Fruit fly (Drosophila melanogaster): ENCODE results near the gene CG18404.

DNA sequence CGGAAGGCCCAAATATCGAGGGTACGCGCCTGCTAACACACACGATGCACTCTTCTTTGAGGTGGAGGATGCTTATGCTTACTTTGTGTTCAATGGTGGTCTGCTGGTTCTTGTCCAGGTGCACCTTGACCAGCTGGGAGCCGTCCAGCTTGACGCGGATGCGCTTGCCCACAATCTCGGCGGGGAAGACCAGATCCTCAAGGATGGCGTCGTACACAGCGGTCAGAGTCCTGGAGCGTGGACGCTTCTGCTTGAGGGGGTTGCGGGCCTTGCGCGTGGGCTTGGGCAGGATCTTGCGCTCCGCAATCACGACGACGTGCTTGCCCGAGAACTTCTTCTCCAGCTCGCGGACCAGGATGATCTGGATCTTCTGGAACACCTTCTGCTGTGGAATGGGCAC lies 45.0 kb upstream of the CG18404 start:
- TF ChIP-seq Ets21C (GFP tag; optimal IDR thresholded peaks at IDR 0.05) = no peak
- TF ChIP-seq dac (GFP tag; optimal IDR thresholded peaks at IDR 0.05) = no peak
- no peak for TF ChIP-seq CG6276 (GFP tag; optimal IDR thresholded peaks at IDR 0.05)
- TF ChIP-seq Sox14 (GFP tag; optimal IDR thresholded peaks at IDR 0.05) = no peak
- TF ChIP-seq Eip93F (GFP tag; optimal IDR thresholded peaks at IDR 0.05) = no peak
- no peak for TF ChIP-seq Ets96B (tag; optimal IDR thresholded peaks at IDR 0.05)
- TF ChIP-seq esn (GFP tag; optimal IDR thresholded peaks at IDR 0.05) = no peak
- no peak for TF ChIP-seq spab (GFP tag; optimal IDR thresholded peaks at IDR 0.05)
- no peak for TF ChIP-seq svp (GFP tag)
